Fruit fly (Drosophila melanogaster) Kc167 (cell line): ENCODE measurements around the gene CG31954.

Experiments
- Myc ChIP-seq: fragments of >200 bp; optimal IDR thresholded peaks from 2 replicates; lab custom pipeline; 2017; ENCODE audit warnings: missing external identifiers
- Sin3A ChIP-seq: fragments of >200 bp; optimal IDR thresholded peaks from 2 replicates; lab custom pipeline; 2018; ENCODE audit warnings: missing external identifiers
- psq ChIP-seq: fragments of >200 bp; optimal IDR thresholded peaks from 2 replicates; lab custom pipeline; 2017; ENCODE audit warnings: missing external identifiers

- TF ChIP-seq Myc (lab: Kevin White, UChicago), result no peak
- no peak for TF ChIP-seq psq
- no peak for TF ChIP-seq Sin3A (lab: Kevin White, UChicago)
Observed at dm6 chr2L:3523956-3524355, 14.1 kb upstream of the CG31954 start, which contains the start of gene Sr-CIV.
